Fruit fly (Drosophila melanogaster) whole organism, adult: ENCODE measurements around the gene Octbeta2R.
"Not testable (repeated sequence)": the region's sequence is repeated elsewhere in the genome, so short reads cannot be mapped to it uniquely, and the experiment has no call there.

Experiments used
- CG11617 ChIP-seq: fragments of 200-800 bp; sonication (Bioruptor generic); optimal IDR thresholded peaks from 2 replicates; lab custom pipeline; 2017; ENCODE audit warnings: mild to moderate bottlenecking, missing biosample characterization, missing genetic modification reagents, missing genetic modification characterization
- CG12768 ChIP-seq: fragments of 200-800 bp; sonication (Bioruptor generic); optimal IDR thresholded peaks from 2 replicates; lab custom pipeline; 2017; ENCODE audit warnings: missing biosample characterization, missing genetic modification characterization, mild to moderate bottlenecking, moderate library complexity, missing genetic modification reagents
- CG14711 ChIP-seq: fragments of 200-800 bp; sonication (Bioruptor generic); optimal IDR thresholded peaks from 2 replicates; lab custom pipeline; 2018; ENCODE audit warnings: missing biosample characterization, mild to moderate bottlenecking, missing genetic modification characterization, moderate library complexity
- CG1620 ChIP-seq: fragments of 200-800 bp; sonication (Bioruptor generic); optimal IDR thresholded peaks from 2 replicates; lab custom pipeline; 2016; ENCODE audit warnings: missing biosample characterization, missing genetic modification characterization
- CG33017 ChIP-seq: fragments of 200-800 bp; sonication (Bioruptor generic); optimal IDR thresholded peaks from 2 replicates; lab custom pipeline; 2018; ENCODE audit warnings: missing biosample characterization, mild to moderate bottlenecking, missing genetic modification characterization, moderate library complexity
- CG5204 ChIP-seq: fragments of 200-800 bp; sonication (Bioruptor generic); optimal IDR thresholded peaks from 2 replicates; lab custom pipeline; 2016; ENCODE audit warnings: missing biosample characterization, missing genetic modification characterization
- CG7045 ChIP-seq: fragments of 200-800 bp; sonication (Bioruptor generic); optimal IDR thresholded peaks from 2 replicates; lab custom pipeline; 2017; ENCODE audit warnings: missing biosample characterization, mild to moderate bottlenecking, missing genetic modification characterization
- CG7101 ChIP-seq: fragments of 200-800 bp; sonication (Bioruptor generic); optimal IDR thresholded peaks from 2 replicates; lab custom pipeline; 2018; ENCODE audit warnings: missing biosample characterization, mild to moderate bottlenecking, missing genetic modification characterization, moderate library complexity
- Clk ChIP-seq: fragments of 200-800 bp; sonication (Bioruptor generic); optimal IDR thresholded peaks from 2 replicates; lab custom pipeline; 2017; ENCODE audit warnings: missing biosample characterization, missing genetic modification characterization
- Crg-1 ChIP-seq: fragments of 200-800 bp; sonication (Bioruptor generic); optimal IDR thresholded peaks from 2 replicates; lab custom pipeline; 2016; ENCODE audit warnings: missing biosample characterization, missing genetic modification characterization
- Hr96 ChIP-seq: fragments of 200-800 bp; sonication (Bioruptor generic); optimal IDR thresholded peaks from 2 replicates; lab custom pipeline; 2016; ENCODE audit warnings: missing biosample characterization, missing genetic modification characterization
- Mnt ChIP-seq: fragments of 200-800 bp; sonication (Bioruptor generic); optimal IDR thresholded peaks from 2 replicates; lab custom pipeline; 2016; ENCODE audit warnings: missing biosample characterization, mild to moderate bottlenecking, missing genetic modification characterization
- bab1 ChIP-seq: fragments of 200-800 bp; sonication (Bioruptor generic); optimal IDR thresholded peaks from 3 replicates; lab custom pipeline; 2019; ENCODE audit warnings: missing biosample characterization, mild to moderate bottlenecking, missing genetic modification characterization, moderate library complexity
- cic ChIP-seq: fragments of 200-800 bp; sonication (Bioruptor generic); optimal IDR thresholded peaks from 2 replicates; lab custom pipeline; 2017; ENCODE audit warnings: missing biosample characterization, mild to moderate bottlenecking, missing genetic modification characterization, moderate library complexity
- cnc ChIP-seq, 2 experiments: fragments of >200 bp; optimal IDR thresholded peaks; 2 replicates each; lab custom pipeline; 2017
- kay ChIP-seq: fragments of 200-800 bp; sonication (Bioruptor generic); peaks from one replicate; lab custom pipeline; 2016; ENCODE audit warnings: missing biosample characterization, missing genetic modification characterization, borderline replicate concordance
- ovo ChIP-seq: fragments of 200-800 bp; sonication (Bioruptor generic); optimal IDR thresholded peaks from 2 replicates; lab custom pipeline; 2016; ENCODE audit warnings: missing biosample characterization, missing genetic modification characterization
- pad ChIP-seq: fragments of 200-800 bp; sonication (Bioruptor generic); optimal IDR thresholded peaks from 3 replicates; lab custom pipeline; 2017; ENCODE audit warnings: missing biosample characterization, missing genetic modification characterization, mild to moderate bottlenecking, moderate library complexity, missing genetic modification reagents
- tj ChIP-seq: fragments of 200-800 bp; sonication (Bioruptor generic); optimal IDR thresholded peaks from 3 replicates; lab custom pipeline; 2017; ENCODE audit warnings: missing biosample characterization, mild to moderate bottlenecking, missing genetic modification characterization, moderate library complexity
- toe ChIP-seq: fragments of 200-800 bp; sonication (Bioruptor generic); optimal IDR thresholded peaks from 2 replicates; lab custom pipeline; 2016; ENCODE audit warnings: missing biosample characterization, missing genetic modification characterization

The Octbeta2R gene

DNA sequence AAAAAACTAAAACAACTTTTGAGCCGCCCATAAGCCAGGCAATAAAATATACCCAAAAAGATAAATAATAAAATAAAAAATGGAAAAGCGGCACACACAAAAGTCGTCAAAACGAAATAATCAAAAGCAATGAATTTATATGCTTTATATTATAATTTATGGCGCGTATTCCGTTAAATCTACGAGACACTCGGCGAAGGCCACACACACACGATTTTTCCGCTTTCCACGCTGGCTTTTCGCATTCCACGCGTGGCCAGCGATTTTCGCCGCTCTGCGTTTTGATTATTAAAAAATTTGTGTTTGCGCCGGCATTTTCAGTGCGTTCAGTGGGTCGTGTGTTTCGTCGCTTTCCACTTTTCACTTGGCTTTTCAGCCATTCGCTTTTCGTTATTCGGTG, 26.8 kb downstream of the Octbeta2R start:
- TF ChIP-seq CG33017 (no peak), Clk (no peak), kay (GFP tag; lab: Kevin White, UChicago) (no peak), Hr96 (no peak)

DNA sequence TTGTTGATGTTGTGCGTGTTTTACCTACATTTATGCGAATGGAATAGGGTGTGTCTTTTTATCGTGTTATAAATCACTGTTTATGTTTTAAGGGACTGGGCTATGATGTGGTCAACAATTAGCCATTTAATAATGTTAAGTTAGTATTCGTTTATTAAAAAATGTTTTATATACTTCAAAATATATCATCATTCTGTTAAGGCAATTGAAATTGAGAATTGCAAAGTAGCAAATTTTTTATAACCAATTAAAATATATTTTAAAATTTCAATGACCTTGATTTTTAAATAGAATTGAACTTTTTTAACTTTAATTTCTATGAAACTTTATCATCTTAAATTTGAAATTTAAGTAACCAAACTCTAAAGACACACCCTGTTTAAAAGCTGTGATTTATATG, 33.5 kb downstream of the Octbeta2R start:
- no peak for TF ChIP-seq pad
- no peak for TF ChIP-seq CG1620 (GFP tag; lab: Kevin White, UChicago)
- TF ChIP-seq bab1, result no peak
- TF ChIP-seq CG14711 (tag; lab: Kevin White, UChicago), result no peak
- no peak for TF ChIP-seq CG11617 (GFP tag; lab: Kevin White, UChicago)
- TF ChIP-seq CG7101 (tag; lab: Kevin White, UChicago), result no peak
- no peak for TF ChIP-seq Crg-1
- no peak for TF ChIP-seq ovo (GFP tag; lab: Kevin White, UChicago)
- no peak for TF ChIP-seq kay (GFP tag; lab: Kevin White, UChicago)

DNA sequence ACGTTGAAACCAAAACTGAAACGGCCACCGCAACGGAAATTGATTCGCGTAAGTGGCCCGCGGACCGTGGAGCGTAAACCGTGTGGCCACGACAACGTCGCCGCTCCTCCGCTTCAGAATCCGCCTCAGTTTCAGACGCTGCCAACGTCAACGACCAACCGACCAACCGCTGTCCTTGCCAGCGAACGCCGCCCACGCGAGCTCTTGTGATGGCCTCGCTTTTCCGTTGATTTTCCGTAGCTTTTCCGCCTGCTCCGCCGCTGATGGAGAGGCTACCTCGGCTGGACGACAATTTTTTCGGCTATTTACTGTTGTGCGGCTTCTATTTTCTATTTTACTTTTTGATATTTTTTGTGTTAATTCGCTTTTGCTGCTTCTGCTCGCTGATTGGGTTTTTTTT, 34.4 kb downstream of the Octbeta2R start:
- TF ChIP-seq CG5204 (GFP tag; lab: Kevin White, UChicago) (no peak), CG1620 (GFP tag; lab: Kevin White, UChicago) (no peak), cnc (optimal IDR thresholded peaks at IDR 0.05; lab: Kevin White, UChicago) (no peak), tj (no peak)

DNA sequence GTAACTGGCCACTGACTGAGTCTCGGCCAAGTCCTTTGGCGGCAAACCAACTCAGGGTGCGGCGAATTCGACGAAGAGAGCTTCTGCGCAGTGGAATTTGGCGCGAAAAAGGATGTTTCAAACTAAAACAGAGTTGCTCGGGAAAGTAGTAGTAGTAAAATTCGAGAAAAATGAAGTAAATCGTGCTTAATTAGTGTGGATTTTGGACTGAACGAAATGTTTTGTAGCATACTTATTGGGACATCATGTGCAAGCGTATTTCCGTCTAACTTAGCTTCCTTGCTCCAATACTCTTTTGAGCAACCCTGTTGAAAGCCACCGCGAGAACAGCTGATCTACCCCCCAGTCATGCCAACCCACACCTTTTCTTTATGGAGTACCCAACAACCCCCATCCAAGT, 47.3 kb downstream of the Octbeta2R start, which contains the start of gene Octbeta3R:
TSS of gene Octbeta3R (minus strand) at position 1 of the 400 bp plus-strand sequence.
- TF ChIP-seq toe (GFP tag; lab: Kevin White, UChicago) (no peak), pad (no peak), CG14711 (tag; lab: Kevin White, UChicago) (no peak), Mnt (GFP tag; lab: Kevin White, UChicago) (no peak), CG33017 (no peak), ovo (GFP tag; lab: Kevin White, UChicago) (no peak), CG5204 (GFP tag; lab: Kevin White, UChicago) (no peak), CG1620 (GFP tag; lab: Kevin White, UChicago) (no peak), CG12768 (GFP tag; lab: Kevin White, UChicago) (no peak), CG11617 (GFP tag; lab: Kevin White, UChicago) (no peak), bab1 (no peak), Clk (no peak), cnc (optimal IDR thresholded peaks at IDR 0.05; lab: Kevin White, UChicago) (no peak), cic (no peak), tj (no peak), Hr96 (no peak), Crg-1 (no peak), CG7101 (tag; lab: Kevin White, UChicago) (no peak), CG7045 (GFP tag; lab: Kevin White, UChicago) (no peak), kay (GFP tag; lab: Kevin White, UChicago) (no peak)

DNA sequence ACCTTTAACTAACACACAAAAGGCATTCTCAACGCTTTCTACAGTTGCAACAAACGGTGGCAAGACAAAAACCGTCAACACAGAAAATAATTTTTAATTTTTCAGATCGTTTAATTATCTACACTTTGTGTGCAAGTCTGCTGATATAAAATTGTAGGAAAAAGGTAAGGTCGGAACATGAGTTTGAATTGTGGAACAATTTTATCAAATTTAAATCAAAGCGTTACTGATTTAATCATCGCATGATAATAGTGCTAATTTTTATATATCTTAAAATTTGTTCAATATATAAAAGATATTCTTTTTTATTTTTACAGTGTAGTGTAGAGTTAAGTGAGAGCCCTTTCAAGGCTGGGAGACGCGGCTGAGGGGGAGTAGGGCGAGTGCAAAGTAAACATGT, 52.6 kb downstream of the Octbeta2R start:
- TF ChIP-seq CG14711 (tag; lab: Kevin White, UChicago), result no peak

DNA sequence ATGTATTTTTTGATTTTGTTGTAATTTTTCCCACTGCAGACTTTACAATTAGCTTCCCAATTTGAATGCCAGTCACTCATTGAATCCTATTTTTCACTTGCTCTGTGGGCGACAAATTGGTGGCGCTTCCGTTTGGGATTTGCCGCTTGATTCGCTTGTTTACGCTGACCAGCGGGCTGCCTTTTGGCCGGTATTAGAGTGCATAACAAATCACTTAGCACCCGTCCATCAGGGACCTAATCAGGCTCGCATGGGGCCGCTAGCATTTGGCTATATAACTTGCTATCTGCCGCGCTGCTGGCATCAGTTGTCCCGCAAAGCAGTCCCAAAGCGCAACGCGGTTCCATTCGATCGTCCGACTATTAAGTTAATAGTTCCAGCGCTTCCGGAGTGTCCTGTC, 69.6 kb downstream of the Octbeta2R start, which contains the start of gene Hug:
TSS of gene Hug (plus strand) at position 301 of the 400 bp plus-strand sequence.
- TF ChIP-seq toe (GFP tag; lab: Kevin White, UChicago) (no peak), CG12768 (GFP tag; lab: Kevin White, UChicago) (no peak), CG5204 (GFP tag; lab: Kevin White, UChicago) (no peak), bab1 (no peak), CG7101 (tag; lab: Kevin White, UChicago) (no peak), CG14711 (tag; lab: Kevin White, UChicago) (no peak), ovo (GFP tag; lab: Kevin White, UChicago) (no peak), kay (GFP tag; lab: Kevin White, UChicago) (no peak)

DNA sequence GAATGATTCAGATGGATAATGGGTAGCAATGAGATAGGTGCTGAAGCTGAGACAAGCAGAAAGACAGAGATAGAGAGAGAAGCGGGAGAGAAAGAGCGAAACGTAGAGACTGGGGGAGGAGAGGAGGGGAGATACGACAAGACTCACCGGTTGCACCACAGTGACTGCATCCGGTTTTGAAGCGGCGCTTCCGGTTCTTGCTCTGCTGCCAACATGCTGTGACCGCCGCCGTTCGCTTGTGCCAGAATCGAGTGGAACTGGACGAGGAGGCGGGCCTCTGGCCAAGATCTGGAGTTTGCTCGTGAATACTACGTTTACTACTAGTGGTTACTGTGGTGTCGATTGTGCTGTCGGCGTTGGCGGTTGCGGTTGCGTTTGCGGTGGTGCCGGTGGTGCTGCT, 80.5 kb downstream of the Octbeta2R start:
- TF ChIP-seq CG33017 (no peak), cnc (optimal IDR thresholded peaks at IDR 0.05; lab: Kevin White, UChicago) (no peak), CG5204 (GFP tag; lab: Kevin White, UChicago) (no peak), kay (GFP tag; lab: Kevin White, UChicago) (no peak), Hr96 (no peak), pad (no peak), CG1620 (GFP tag; lab: Kevin White, UChicago) (no peak), bab1 (no peak), Mnt (GFP tag; lab: Kevin White, UChicago) (no peak), ovo (GFP tag; lab: Kevin White, UChicago) (no peak), CG7101 (tag; lab: Kevin White, UChicago) (no peak), CG11617 (GFP tag; lab: Kevin White, UChicago) (no peak), cic (no peak), CG14711 (tag; lab: Kevin White, UChicago) (no peak), tj (no peak), toe (GFP tag; lab: Kevin White, UChicago) (no peak), Crg-1 (no peak), CG7045 (GFP tag; lab: Kevin White, UChicago) (no peak), Clk (no peak)

DNA sequence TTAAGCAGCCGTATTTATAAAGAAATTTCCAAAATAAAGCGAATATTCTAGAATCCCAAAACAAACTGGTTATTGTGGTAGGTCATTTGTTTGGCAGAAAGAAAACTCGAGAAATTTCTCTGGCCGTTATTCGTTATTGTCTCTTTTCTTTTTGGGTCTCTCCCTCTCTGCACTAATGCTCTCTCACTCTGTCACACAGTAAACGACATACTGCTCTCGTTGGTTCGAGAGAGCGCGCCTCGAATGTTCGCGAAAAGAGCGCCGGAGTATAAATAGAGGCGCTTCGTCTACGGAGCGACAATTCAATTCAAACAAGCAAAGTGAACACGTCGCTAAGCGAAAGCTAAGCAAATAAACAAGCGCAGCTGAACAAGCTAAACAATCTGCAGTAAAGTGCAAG, 86.7 kb downstream of the Octbeta2R start, which contains the start of gene Hsp70Bc:
TSS of gene Hsp70Bc (plus strand) at position 301 of the 400 bp plus-strand sequence.
- TF ChIP-seq CG7101 (tag; lab: Kevin White, UChicago); Mnt (GFP tag; lab: Kevin White, UChicago); cnc (optimal IDR thresholded peaks at IDR 0.05; lab: Kevin White, UChicago): not testable (repeated sequence)
